Worm (Caenorhabditis elegans): ENCODE data around the gene doxa-1.

- TF ChIP-seq zag-1 (tag; optimal IDR thresholded peaks at IDR 0.05) (no peak), ama-1 (optimal IDR thresholded peaks at IDR 0.05) (no peak)
Measured at ce11 chrIII:8605532-8605931, 24.6 kb downstream of the doxa-1 start, which contains the start of gene C06E1.1.
